Worm (Caenorhabditis elegans): ENCODE results near the gene nhr-234.

ce11 chrII:12619288-12619687, 17.2 kb upstream of the nhr-234 start, which contains the start of gene nspe-2:
- TF ChIP-seq tab-1 (GFP tag; IDR thresholded peaks at IDR 0.05) (no peak), ref-1 (GFP tag; conservative IDR thresholded peaks at IDR 0.05) (no peak), flt-1 (GFP tag; IDR thresholded peaks at IDR 0.05) (no peak), ztf-29 (GFP tag; IDR thresholded peaks at IDR 0.05) (no peak)

Data from whole organism, midembryonic.